Fruit fly (Drosophila melanogaster): Measurements from ENCODE around the gene CG4617.

- peak; percentile 68 for TF ChIP-seq Vsx1 (GFP tag; optimal IDR thresholded peaks at IDR 0.05)
- TF ChIP-seq ab (GFP tag; optimal IDR thresholded peaks at IDR 0.05), result peak; percentile 56
- no peak for TF ChIP-seq CG16779 (GFP tag; IDR thresholded peaks at IDR 0.05)
- no peak for TF ChIP-seq Scr (GFP tag; IDR thresholded peaks at IDR 0.05; ENCODE audit: partially characterized antibody)
- peak; percentile 81 for TF ChIP-seq Atf6 (GFP tag; IDR thresholded peaks at IDR 0.05)
- TF ChIP-seq exex (tag; optimal IDR thresholded peaks at IDR 0.05), result peak; percentile 43
- peak; percentile 82 for TF ChIP-seq tgo (GFP tag; IDR thresholded peaks at IDR 0.05)
- TF ChIP-seq Hand (GFP tag; optimal IDR thresholded peaks at IDR 0.05), result peak; percentile 84
These were observed 2.8 kb downstream of the CG4617 start for dm6 chrX:7101302-7102012.

Data from whole organism, embryonic.